Worm (Caenorhabditis elegans) whole organism, L4/young adult: ENCODE data around the gene str-8.

Experiments
- W03F9.2 ChIP-seq: fragments of 150-350 bp; optimal IDR thresholded peaks from 2 replicates; lab custom pipeline; 2014; ENCODE audit warnings: missing biosample characterization, missing genetic modification characterization
- dao-5 ChIP-seq: sonication (generic microtip); optimal IDR thresholded peaks from 2 replicates; lab custom pipeline; 2016; ENCODE audit warnings: missing genotype, missing genetic modification characterization, moderate library complexity, missing compliant biosample characterization
- him-1 ChIP-seq: sonication (generic microtip); optimal IDR thresholded peaks from 2 replicates; lab custom pipeline; 2016; ENCODE audit warnings: missing genotype, missing genetic modification reagents, missing genetic modification characterization, missing compliant biosample characterization

ce11 chrV:15741851-15742250 is 13.0 kb upstream of the str-8 start, which contains the start of gene str-18:
- TF ChIP-seq him-1 (tag; lab: Kevin White, UChicago) (no peak), dao-5 (no peak), W03F9.2 (tag; lab: Kevin White, UChicago) (no peak)
